Worm (Caenorhabditis elegans): ENCODE data around the gene fbxb-13.

Gene fbxb-13

DNA sequence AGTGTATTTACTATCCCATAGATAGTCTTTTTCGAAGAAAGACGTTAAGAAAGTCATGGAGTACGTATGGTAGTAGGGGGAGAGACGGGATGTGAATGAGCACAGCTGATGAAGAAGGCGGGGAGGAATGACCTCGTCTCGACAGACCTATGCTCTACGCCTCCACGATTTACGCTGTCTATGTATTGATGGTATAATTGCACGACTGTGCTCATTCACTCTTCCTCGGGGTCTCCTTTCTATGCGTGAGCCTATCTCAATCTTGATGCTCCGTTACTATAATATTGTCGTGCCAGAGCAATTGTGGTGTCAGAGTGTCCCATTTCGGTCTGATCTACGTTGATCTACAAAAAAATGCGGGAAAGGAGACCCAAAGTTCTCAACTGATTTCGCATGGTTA is 1.9 kb upstream of the fbxb-13 start, which contains the start of gene C08F1.10:
Gene C08F1.10 (minus strand): TSS at position 101 of the 400 bp plus-strand sequence.
- TF ChIP-seq ama-1 (optimal IDR thresholded peaks at IDR 0.05) (no peak), nfya-1 (tag; optimal IDR thresholded peaks at IDR 0.05; ENCODE audit: insufficient read depth) (no peak), elt-2 (tag; optimal IDR thresholded peaks at IDR 0.05) (no peak), ztf-11 (tag; optimal IDR thresholded peaks at IDR 0.05) (no peak), aly-2 (tag; optimal IDR thresholded peaks at IDR 0.05) (no peak), lin-15B (tag; optimal IDR thresholded peaks at IDR 0.05) (no peak), sea-2 (GFP tag; optimal IDR thresholded peaks at IDR 0.05) (no peak), ceh-82 (tag; optimal IDR thresholded peaks at IDR 0.05) (no peak), unc-62 (GFP tag; optimal IDR thresholded peaks at IDR 0.05) (no peak), mml-1 (tag; optimal IDR thresholded peaks at IDR 0.05) (no peak), ceh-28 (tag; optimal IDR thresholded peaks at IDR 0.05) (no peak), fos-1 (tag; optimal IDR thresholded peaks at IDR 0.05) (no peak), snpc-4 (tag; optimal IDR thresholded peaks at IDR 0.05) (no peak), fkh-2 (tag; optimal IDR thresholded peaks at IDR 0.05) (no peak), lsy-12 (tag; optimal IDR thresholded peaks at IDR 0.05) (no peak), ztf-4 (tag; optimal IDR thresholded peaks at IDR 0.05) (no peak), elt-1 (tag; optimal IDR thresholded peaks at IDR 0.05) (no peak)

DNA sequence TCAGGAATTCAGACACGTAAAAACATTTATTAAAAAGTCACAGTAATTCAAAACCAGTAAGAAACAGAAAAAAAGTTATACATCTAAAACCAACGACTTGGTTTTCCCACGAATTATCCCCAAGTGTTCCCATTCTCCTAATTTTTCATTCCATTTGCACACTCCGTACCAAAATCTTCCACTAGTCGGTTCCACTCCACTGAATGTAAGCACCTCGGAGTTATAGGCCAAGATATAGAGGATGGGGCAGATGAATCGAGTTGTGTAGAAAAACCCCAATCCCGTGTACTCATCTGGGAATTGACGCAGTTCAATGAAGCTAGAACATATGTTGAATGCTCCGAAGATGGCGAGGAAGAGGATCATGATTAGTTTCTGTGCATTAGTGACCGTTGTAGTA is 869 bp upstream of the fbxb-13 start:
- TF ChIP-seq nhr-25 (tag; optimal IDR thresholded peaks at IDR 0.05): no peak
- TF ChIP-seq ceh-82 (tag; optimal IDR thresholded peaks at IDR 0.05): no peak

DNA sequence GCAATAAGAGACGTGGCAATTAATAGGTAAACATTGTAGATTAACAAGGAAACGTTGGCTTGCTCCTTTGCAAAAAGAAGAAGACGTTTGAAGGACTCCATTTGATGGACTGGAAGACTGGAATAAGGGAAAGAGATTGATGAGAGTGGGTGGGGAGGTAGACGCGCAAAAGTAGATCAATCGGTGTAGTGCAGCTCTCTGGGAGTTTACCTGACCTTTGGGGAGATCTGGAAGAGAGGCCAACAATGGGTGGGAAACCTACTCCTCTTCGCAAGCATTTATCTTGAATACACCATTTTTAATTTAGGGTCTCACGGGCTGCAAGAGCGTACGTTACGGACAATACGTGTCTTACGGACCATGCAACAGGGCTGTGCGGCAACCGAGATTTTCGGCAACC is 18.3 kb downstream of the fbxb-13 start, which contains the start of gene C08F1.12:
Gene C08F1.12 (minus strand): TSS at position 101 of the 400 bp plus-strand sequence.
- no peak for TF ChIP-seq fkh-2 (tag; optimal IDR thresholded peaks at IDR 0.05)

DNA sequence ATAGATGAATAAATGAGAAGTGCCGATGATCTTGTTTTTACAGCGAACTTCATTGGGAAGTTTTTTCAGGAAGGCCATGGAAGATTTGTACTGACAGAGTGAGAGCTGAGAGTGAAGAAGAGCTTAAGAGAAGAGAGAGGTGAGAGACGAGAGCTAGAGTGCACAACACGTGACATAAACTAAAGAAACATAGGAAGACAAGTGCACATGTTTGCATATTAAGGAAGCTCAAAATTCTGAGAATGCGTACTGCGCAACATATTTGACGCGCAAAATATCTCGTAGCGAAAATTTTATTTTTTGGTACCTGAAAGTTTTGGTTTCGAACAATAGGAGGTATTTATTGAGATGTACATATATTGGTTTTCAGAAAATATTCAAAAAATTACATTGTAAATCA is 20.1 kb downstream of the fbxb-13 start, which contains the start of gene C08F1.8:
Gene C08F1.8 (minus strand): TSS at position 101 of the 400 bp plus-strand sequence.
- TF ChIP-seq elt-1 (tag; optimal IDR thresholded peaks at IDR 0.05) (no peak), nhr-77 (tag; optimal IDR thresholded peaks at IDR 0.05) (no peak), snpc-4 (tag; optimal IDR thresholded peaks at IDR 0.05) (no peak), skn-1 (tag; optimal IDR thresholded peaks at IDR 0.05) (no peak), tbx-2 (tag; optimal IDR thresholded peaks at IDR 0.05) (no peak), nhr-43 (tag; optimal IDR thresholded peaks at IDR 0.05; ENCODE audit: poor library complexity, severe bottlenecking) (no peak), elt-3 (tag; optimal IDR thresholded peaks at IDR 0.05) (no peak), fkh-2 (tag; optimal IDR thresholded peaks at IDR 0.05) (no peak)

DNA sequence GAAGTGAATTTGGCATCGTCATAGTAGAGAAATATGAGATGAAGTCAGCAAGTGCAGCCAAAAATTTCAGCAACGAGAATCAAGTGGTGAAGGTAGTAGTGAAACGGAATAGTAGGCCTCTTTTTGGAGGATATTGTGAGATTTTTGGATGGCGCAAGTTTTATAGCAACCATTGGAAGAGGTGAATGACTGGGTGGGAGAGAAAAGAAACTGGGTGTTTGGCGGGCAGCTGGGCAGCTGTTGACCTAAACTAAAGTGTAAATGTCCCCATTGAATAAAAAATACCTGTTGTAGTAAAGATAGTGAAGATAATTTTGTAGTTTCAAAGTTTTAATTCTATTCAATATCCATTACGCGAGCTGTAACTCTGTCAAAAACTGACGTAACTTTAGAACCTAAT is 28.0 kb downstream of the fbxb-13 start:
- TF ChIP-seq daf-12 (tag; optimal IDR thresholded peaks at IDR 0.05) (no peak), mml-1 (tag; optimal IDR thresholded peaks at IDR 0.05) (no peak), nhr-11 (tag; optimal IDR thresholded peaks at IDR 0.05) (no peak), lin-39 (tag; optimal IDR thresholded peaks at IDR 0.05) (no peak)

DNA sequence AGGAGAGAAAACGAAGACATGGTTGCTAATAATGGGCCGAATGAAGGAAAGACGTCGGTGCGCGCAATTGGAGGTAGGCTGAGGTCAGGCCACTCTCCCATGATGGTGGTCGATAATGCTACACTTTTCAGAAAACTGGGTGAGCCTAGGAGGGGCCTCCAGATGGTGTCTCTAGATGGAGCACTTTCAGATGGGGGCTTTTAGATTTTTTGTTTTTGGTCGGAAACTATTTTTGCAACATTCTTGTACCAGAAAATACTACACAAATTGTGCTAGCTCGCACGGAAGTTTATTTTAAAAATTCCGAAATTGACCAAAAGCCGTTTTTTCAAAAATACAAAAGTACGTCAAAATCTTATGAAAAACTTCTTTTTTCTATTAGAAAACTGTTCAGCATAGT is 30.2 kb downstream of the fbxb-13 start, which contains the start of gene fbxb-10:
Gene fbxb-10 (minus strand): TSS at position 101 of the 400 bp plus-strand sequence.
- no peak for TF ChIP-seq lsy-12 (tag; optimal IDR thresholded peaks at IDR 0.05)
- TF ChIP-seq fos-1 (tag; optimal IDR thresholded peaks at IDR 0.05): no peak
- no peak for TF ChIP-seq nhr-76 (tag; optimal IDR thresholded peaks at IDR 0.05)
- no peak for TF ChIP-seq nhr-12 (tag; optimal IDR thresholded peaks at IDR 0.05)
- TF ChIP-seq mdl-1 (tag; optimal IDR thresholded peaks at IDR 0.05): no peak
- TF ChIP-seq fkh-10 (GFP tag; optimal IDR thresholded peaks at IDR 0.05): no peak

DNA sequence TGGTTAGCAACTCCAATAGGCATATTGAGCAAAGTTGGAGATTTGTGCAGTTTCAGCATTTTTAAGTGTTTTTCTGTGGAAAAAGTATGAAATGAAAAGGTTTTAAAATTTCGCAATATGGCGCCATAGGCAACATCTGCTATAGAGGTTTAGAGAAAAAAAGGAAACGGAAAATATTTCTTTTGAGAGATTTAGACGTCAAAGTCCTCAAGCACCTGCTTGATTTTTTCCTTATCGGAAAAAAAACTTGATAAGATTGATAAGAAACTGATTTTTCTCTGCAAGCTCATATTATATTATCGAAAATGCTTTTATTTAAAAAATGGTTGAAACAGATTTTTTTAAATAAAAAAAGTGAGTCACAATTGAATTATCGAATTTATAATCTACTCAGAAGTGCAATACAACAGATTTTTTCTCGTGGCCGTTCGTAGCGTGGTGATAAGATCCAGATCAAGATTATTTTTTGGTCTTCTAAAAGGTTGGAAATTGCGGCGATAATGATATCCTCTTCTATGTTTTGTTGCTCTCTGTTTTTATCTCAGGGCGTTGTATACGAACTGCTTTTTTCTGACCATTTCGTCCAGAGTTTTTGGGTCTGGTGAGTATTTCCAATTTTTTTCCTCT is 32.0 kb downstream of the fbxb-13 start, which contains the start of gene fbxc-19:
Gene fbxc-19 (plus strand): TSS at position 536 of the 627 bp plus-strand sequence.
- TF ChIP-seq hmg-11 (tag; optimal IDR thresholded peaks at IDR 0.05): peak; percentile 14
- TF ChIP-seq nhr-23 (tag; optimal IDR thresholded peaks at IDR 0.05): peak; percentile 62
- TF ChIP-seq nhr-77 (tag; optimal IDR thresholded peaks at IDR 0.05): peak; percentile 31
- TF ChIP-seq fkh-2 (tag; optimal IDR thresholded peaks at IDR 0.05): no peak
- TF ChIP-seq jun-1 (tag; optimal IDR thresholded peaks at IDR 0.05): peak; percentile 85
- TF ChIP-seq pha-4 (tag; optimal IDR thresholded peaks at IDR 0.05): peak; percentile 89
- TF ChIP-seq egl-5 (tag; optimal IDR thresholded peaks at IDR 0.05): peak; percentile 53
- TF ChIP-seq mdl-1 (tag; optimal IDR thresholded peaks at IDR 0.05): peak; percentile 26
- peak; percentile 7 for TF ChIP-seq R02D3.7 (tag; optimal IDR thresholded peaks at IDR 0.05)
- peak; percentile 98 for TF ChIP-seq pqm-1 (tag; optimal IDR thresholded peaks at IDR 0.05)
- peak; percentile 99 for TF ChIP-seq elt-2 (tag; optimal IDR thresholded peaks at IDR 0.05)
- TF ChIP-seq tbx-2 (tag; optimal IDR thresholded peaks at IDR 0.05): no peak
- peak; percentile 79 for TF ChIP-seq ceh-28 (tag; optimal IDR thresholded peaks at IDR 0.05)
- TF ChIP-seq nfya-1 (tag; optimal IDR thresholded peaks at IDR 0.05; ENCODE audit: insufficient read depth): peak; percentile 42
- no peak for TF ChIP-seq nhr-76 (tag; optimal IDR thresholded peaks at IDR 0.05)
- TF ChIP-seq fkh-10 (GFP tag; optimal IDR thresholded peaks at IDR 0.05): no peak
- no peak for TF ChIP-seq ama-1 (optimal IDR thresholded peaks at IDR 0.05)
- TF ChIP-seq fos-1 (tag; optimal IDR thresholded peaks at IDR 0.05): no peak
- no peak for TF ChIP-seq ZK546.5 (tag; optimal IDR thresholded peaks at IDR 0.05)
- no peak for TF ChIP-seq egl-27 (tag; optimal IDR thresholded peaks at IDR 0.05)
- no peak for TF ChIP-seq nhr-43 (tag; optimal IDR thresholded peaks at IDR 0.05; ENCODE audit: poor library complexity, severe bottlenecking)
